Fruit fly (Drosophila melanogaster) whole organism, embryonic: ENCODE measurements around the gene CG7120.

Source experiments
- Awh ChIP-seq: fragments of 200-800 bp; sonication (Bioruptor generic); IDR thresholded peaks from 2 replicates; pipeline ENCODE4, ENCODE4 v1.3.6; 2022; ENCODE audit warnings: missing biosample characterization, missing genetic modification characterization
- CG11247 ChIP-seq: fragments of 200-800 bp; sonication (Bioruptor generic); IDR thresholded peaks from 2 replicates; pipeline ENCODE4 v1.3.6; 2022; ENCODE audit warnings: missing biosample characterization, missing genetic modification characterization
- CG11398 ChIP-seq: fragments of 200-800 bp; sonication (Bioruptor generic); optimal IDR thresholded peaks from 2 replicates; lab custom pipeline; 2016; ENCODE audit warnings: missing biosample characterization, missing genetic modification characterization
- CG11695 ChIP-seq: fragments of 200-800 bp; sonication (Bioruptor generic); IDR thresholded peaks from 3 replicates; pipeline ENCODE4 v1.3.6; 2022; ENCODE audit warnings: missing biosample characterization, missing genetic modification characterization
- CG12659 ChIP-seq: fragments of 200-800 bp; sonication (Bioruptor generic); optimal IDR thresholded peaks from 3 replicates; lab custom pipeline; 2017; ENCODE audit warnings: mild to moderate bottlenecking, missing biosample characterization, missing genetic modification reagents, missing genetic modification characterization
- CG14667 ChIP-seq: fragments of 200-800 bp; sonication (Bioruptor generic); IDR thresholded peaks from 2 replicates; pipeline ENCODE4 v1.3.6; 2022; ENCODE audit warnings: missing biosample characterization, missing genetic modification characterization
- CG1529 ChIP-seq: fragments of 200-800 bp; sonication (Bioruptor generic); optimal IDR thresholded peaks from 3 replicates; lab custom pipeline; 2018; ENCODE audit warnings: missing biosample characterization, missing genetic modification characterization
- CG17186 ChIP-seq: fragments of 200-800 bp; sonication (Bioruptor generic); optimal IDR thresholded peaks from 3 replicates; lab custom pipeline; 2017; ENCODE audit warnings: missing biosample characterization, missing genetic modification reagents, missing genetic modification characterization
- CG17385 ChIP-seq: fragments of 200-800 bp; sonication (Bioruptor generic); optimal IDR thresholded peaks from 3 replicates; lab custom pipeline; 2018; ENCODE audit warnings: missing biosample characterization, mild to moderate bottlenecking, missing genetic modification characterization
- CG17568 ChIP-seq: fragments of 200-800 bp; sonication (Bioruptor generic); optimal IDR thresholded peaks from 2 replicates; lab custom pipeline; 2018; ENCODE audit warnings: missing biosample characterization, mild to moderate bottlenecking, missing genetic modification characterization, moderate library complexity
- CG17829 ChIP-seq: fragments of 200-800 bp; optimal IDR thresholded peaks from 2 replicates; lab custom pipeline; 2019; ENCODE audit warnings: missing biosample characterization, mild to moderate bottlenecking, missing genetic modification characterization, moderate library complexity
- CG2199 ChIP-seq: fragments of 200-800 bp; sonication (Bioruptor generic); IDR thresholded peaks from 3 replicates; pipeline ENCODE4 v1.3.6; 2022; ENCODE audit warnings: missing biosample characterization, missing genetic modification characterization
- CG2678 ChIP-seq: fragments of 200-800 bp; sonication (Bioruptor generic); optimal IDR thresholded peaks from 3 replicates; lab custom pipeline; 2019; ENCODE audit warnings: missing biosample characterization, mild to moderate bottlenecking, missing genetic modification characterization, moderate library complexity
- CG2889 ChIP-seq: fragments of 200-800 bp; sonication (Bioruptor generic); IDR thresholded peaks from 3 replicates; pipeline ENCODE4 v1.3.6; 2022; ENCODE audit warnings: missing biosample characterization, missing genetic modification characterization
- CG3281 ChIP-seq: fragments of 200-800 bp; sonication (Bioruptor generic); optimal IDR thresholded peaks from 3 replicates; lab custom pipeline; 2017; ENCODE audit warnings: missing biosample characterization, mild to moderate bottlenecking, missing genetic modification characterization
- CG34422 ChIP-seq: fragments of 200-800 bp; sonication (Bioruptor generic); IDR thresholded peaks from 3 replicates; pipeline ENCODE4 v1.3.6; 2022; ENCODE audit warnings: missing biosample characterization, missing genetic modification characterization
- CG3995 ChIP-seq: fragments of 200-800 bp; sonication (Bioruptor generic); optimal IDR thresholded peaks from 3 replicates; lab custom pipeline; 2016; ENCODE audit warnings: missing biosample characterization, missing genetic modification characterization
- CG6765 ChIP-seq: fragments of 200-800 bp; sonication (Bioruptor generic); optimal IDR thresholded peaks from 3 replicates; lab custom pipeline; 2017; ENCODE audit warnings: missing biosample characterization, mild to moderate bottlenecking, missing genetic modification characterization
- CG6813 ChIP-seq: fragments of 200-800 bp; sonication (Bioruptor generic); optimal IDR thresholded peaks from 2 replicates; lab custom pipeline; 2017; ENCODE audit warnings: missing biosample characterization, missing genetic modification characterization, mild to moderate bottlenecking, moderate library complexity, missing genetic modification reagents
- CG7928 ChIP-seq: fragments of 200-800 bp; sonication (Bioruptor generic); optimal IDR thresholded peaks from 2 replicates; lab custom pipeline; 2017; ENCODE audit warnings: missing biosample characterization, mild to moderate bottlenecking, missing genetic modification characterization
- CG8924 ChIP-seq: fragments of 200-800 bp; optimal IDR thresholded peaks from 3 replicates; lab custom pipeline; 2019; ENCODE audit warnings: missing biosample characterization, mild to moderate bottlenecking, missing genetic modification characterization, moderate library complexity
- D ChIP-seq, 2 experiments: fragments of 200-800 bp in 1 of 2; fragments of >200 bp in 1 of 2; sonication (Bioruptor generic) in 1 of 2; optimal IDR thresholded peaks; 2 replicates in 1 of 2; 3 replicates in 1 of 2; lab custom pipeline; 2017; ENCODE audit warnings: mild to moderate bottlenecking in 1 of 2, missing biosample characterization in 1 of 2, missing genetic modification characterization in 1 of 2, missing genetic modification reagents in 1 of 2
- E2f2 ChIP-seq: fragments of 200-800 bp; sonication (Bioruptor generic); IDR thresholded peaks from 2 replicates; pipeline ENCODE4 v1.3.6; 2022; ENCODE audit warnings: missing biosample characterization, missing genetic modification characterization
- Fer2 ChIP-seq: fragments of 200-800 bp; sonication (Bioruptor generic); optimal IDR thresholded peaks from 2 replicates; lab custom pipeline; 2018; ENCODE audit warnings: missing biosample characterization, mild to moderate bottlenecking, missing genetic modification characterization, moderate library complexity
- Kr ChIP-seq: fragments of 200-800 bp; sonication (Bioruptor generic); optimal IDR thresholded peaks from 2 replicates; lab custom pipeline; 2017; ENCODE audit warnings: missing biosample characterization, mild to moderate bottlenecking, missing genetic modification characterization
- Max ChIP-seq: fragments of 200-800 bp; sonication (Bioruptor generic); optimal IDR thresholded peaks from 2 replicates; lab custom pipeline; 2016; ENCODE audit warnings: missing biosample characterization, mild to moderate bottlenecking, missing genetic modification characterization
- Opbp ChIP-seq: fragments of 200-800 bp; sonication (Bioruptor generic); IDR thresholded peaks from 3 replicates; pipeline ENCODE4 v1.3.6; 2022; ENCODE audit warnings: missing biosample characterization, missing genetic modification characterization; ENCODE audit not compliant: partially characterized antibody
- Ptx1 ChIP-seq: fragments of 200-800 bp; sonication (Bioruptor generic); IDR thresholded peaks from 2 replicates; pipeline ENCODE4 v1.3.6; 2022; ENCODE audit warnings: missing biosample characterization, missing genetic modification characterization
- Ravus ChIP-seq: fragments of 200-800 bp; sonication (Bioruptor generic); IDR thresholded peaks from 2 replicates; pipeline ENCODE4 v1.3.6; 2022; ENCODE audit warnings: missing biosample characterization, missing genetic modification characterization
- Sry-β ChIP-seq: fragments of 200-800 bp; sonication (Bioruptor generic); optimal IDR thresholded peaks from 2 replicates; lab custom pipeline; 2018; ENCODE audit warnings: missing biosample characterization, mild to moderate bottlenecking, missing genetic modification characterization, moderate library complexity
- Taf1 ChIP-seq: fragments of 200-800 bp; sonication (Bioruptor generic); IDR thresholded peaks from 2 replicates; pipeline ENCODE4 v1.3.6; 2022; ENCODE audit warnings: missing biosample characterization, missing genetic modification characterization
- YL-1 ChIP-seq: fragments of 200-800 bp; sonication (Bioruptor generic); optimal IDR thresholded peaks from 3 replicates; lab custom pipeline; 2017; ENCODE audit warnings: missing biosample characterization, mild to moderate bottlenecking, missing genetic modification characterization
- bbx ChIP-seq: fragments of 200-800 bp; sonication (Bioruptor generic); IDR thresholded peaks from 2 replicates; pipeline ENCODE4 v1.3.6; 2022; ENCODE audit warnings: missing biosample characterization, missing genetic modification characterization; ENCODE audit not compliant: partially characterized antibody
- bsh ChIP-seq, 2 experiments: fragments of 200-800 bp; sonication (Bioruptor generic); optimal IDR thresholded peaks; 2 replicates each; lab custom pipeline; 2017 to 2018; ENCODE audit warnings: mild to moderate bottlenecking in 2 of 2, missing biosample characterization in 2 of 2, missing genetic modification characterization in 2 of 2, moderate library complexity in 1 of 2
- caup ChIP-seq: fragments of 200-800 bp; sonication (Bioruptor generic); optimal IDR thresholded peaks from 3 replicates; lab custom pipeline; 2017; ENCODE audit warnings: missing biosample characterization, mild to moderate bottlenecking, missing genetic modification characterization, moderate library complexity; ENCODE audit not compliant: severe bottlenecking
- emc ChIP-seq: fragments of 200-800 bp; sonication (Bioruptor generic); optimal IDR thresholded peaks from 2 replicates; lab custom pipeline; 2016; ENCODE audit warnings: missing biosample characterization, missing genetic modification characterization
- fd96Cb ChIP-seq: fragments of 200-800 bp; sonication (Bioruptor generic); optimal IDR thresholded peaks from 2 replicates; lab custom pipeline; 2018; ENCODE audit warnings: missing biosample characterization, mild to moderate bottlenecking, missing genetic modification characterization, moderate library complexity
- h ChIP-seq: fragments of >200 bp; optimal IDR thresholded peaks from 2 replicates; lab custom pipeline; 2017
- hb ChIP-seq: fragments of 200-800 bp; sonication (Bioruptor generic); IDR thresholded peaks from 3 replicates; pipeline ENCODE4 v1.3.6; 2022; ENCODE audit warnings: missing biosample characterization, missing genetic modification characterization; ENCODE audit not compliant: partially characterized antibody
- lola ChIP-seq, 3 experiments: fragments of >200 bp in 2 of 3; fragments of 200-800 bp in 1 of 3; sonication (Bioruptor generic) in 1 of 3; optimal IDR thresholded peaks; 2 replicates each; lab custom pipeline; 2017 to 2019; ENCODE audit warnings: missing biosample characterization in 3 of 3, missing genetic modification characterization in 3 of 3, mild to moderate bottlenecking in 1 of 3, moderate library complexity in 1 of 3
- pros ChIP-seq: fragments of 200-800 bp; sonication (Bioruptor generic); optimal IDR thresholded peaks from 3 replicates; lab custom pipeline; 2019; ENCODE audit warnings: missing biosample characterization, mild to moderate bottlenecking, missing genetic modification characterization, moderate library complexity
- psq ChIP-seq: fragments of 200-800 bp; sonication (Bioruptor generic); optimal IDR thresholded peaks from 2 replicates; lab custom pipeline; 2017; ENCODE audit warnings: missing biosample characterization, missing genetic modification characterization
- shn ChIP-seq: fragments of 200-800 bp; sonication (Bioruptor generic); optimal IDR thresholded peaks from 3 replicates; lab custom pipeline; 2016; ENCODE audit warnings: missing biosample characterization, missing genetic modification characterization
- slou ChIP-seq: fragments of 200-800 bp; sonication (Bioruptor generic); optimal IDR thresholded peaks from 3 replicates; lab custom pipeline; 2016; ENCODE audit warnings: missing biosample characterization, missing genetic modification characterization
- so ChIP-seq: fragments of 200-800 bp; sonication (Bioruptor generic); IDR thresholded peaks from 3 replicates; pipeline ENCODE4 v1.3.6; 2022; ENCODE audit warnings: missing biosample characterization, missing genetic modification characterization
- unc-4 ChIP-seq: fragments of 200-800 bp; sonication (Bioruptor generic); IDR thresholded peaks from 2 replicates; pipeline ENCODE4 v1.3.6; 2022; ENCODE audit warnings: missing biosample characterization, missing genetic modification characterization; ENCODE audit not compliant: partially characterized antibody
- vfl ChIP-seq: fragments of 200-800 bp; sonication (Bioruptor generic); optimal IDR thresholded peaks from 2 replicates; lab custom pipeline; 2016; ENCODE audit warnings: missing biosample characterization, missing genetic modification characterization
- zen ChIP-seq: fragments of 200-800 bp; sonication (Bioruptor generic); optimal IDR thresholded peaks from 3 replicates; lab custom pipeline; 2018; ENCODE audit warnings: missing biosample characterization, mild to moderate bottlenecking, missing genetic modification characterization, moderate library complexity

The CG7120 gene

dm6 chr3L:8449800-8450690, 54.2 kb downstream of the CG7120 start, which contains the start of gene Gug (continued):
- TF ChIP-seq CG11695 (GFP tag; lab: Robert Waterston, UW) = no peak
- TF ChIP-seq caup = no peak
- peak; percentile 86 for TF ChIP-seq YL-1 (GFP tag; lab: Kevin White, UChicago)
- TF ChIP-seq so (GFP tag; lab: Robert Waterston, UW) = no peak
- TF ChIP-seq psq (GFP tag; lab: Kevin White, UChicago) = no peak
- TF ChIP-seq Sry-β = no peak
- no peak for TF ChIP-seq CG6765 (GFP tag; lab: Kevin White, UChicago)
- TF ChIP-seq pros (GFP tag; lab: Kevin White, UChicago) = peak; percentile 45
- TF ChIP-seq CG17829 (tag; lab: Kevin White, UChicago) = no peak
- TF ChIP-seq CG7928 (GFP tag; lab: Kevin White, UChicago) = no peak
- TF ChIP-seq CG11398 (GFP tag; lab: Kevin White, UChicago) = no peak
- TF ChIP-seq shn = no peak
- TF ChIP-seq vfl (GFP tag; lab: Kevin White, UChicago) = no peak
- no peak; the same call in 2 of the 3 replicates for TF ChIP-seq Opbp (GFP tag; lab: Robert Waterston, UW)
- no peak for TF ChIP-seq slou (GFP tag; lab: Kevin White, UChicago)
- no peak for TF ChIP-seq CG8924 (tag; lab: Kevin White, UChicago)
- no peak for TF ChIP-seq CG6813
- TF ChIP-seq Taf1 (GFP tag; lab: Robert Waterston, UW) = no peak
- no peak for TF ChIP-seq CG2678 (tag; lab: Kevin White, UChicago)
- TF ChIP-seq CG17568 = no peak
- TF ChIP-seq CG17385 (GFP tag; lab: Kevin White, UChicago) = peak; percentile 96
- no peak for TF ChIP-seq Fer2 (tag; lab: Kevin White, UChicago)
- TF ChIP-seq CG3281 (GFP tag; lab: Kevin White, UChicago) = no peak
- no peak for TF ChIP-seq emc (GFP tag; lab: Kevin White, UChicago)
- TF ChIP-seq CG17186 (GFP tag; lab: Kevin White, UChicago) = no peak
- TF ChIP-seq Kr = no peak
- TF ChIP-seq hb (GFP tag; lab: Robert Waterston, UW) = no peak
- no peak for TF ChIP-seq bbx (GFP tag; lab: Robert Waterston, UW)
- no peak for TF ChIP-seq CG11247 (GFP tag; lab: Robert Waterston, UW)
- peak in 1 of 2 experiments; percentile 99 for TF ChIP-seq bsh (GFP tag; optimal IDR thresholded peaks at IDR 0.05; lab: Kevin White, UChicago)
- no peak for TF ChIP-seq h (lab: Kevin White, UChicago)
- peak; percentile 76 for TF ChIP-seq D (optimal IDR thresholded peaks at IDR 0.05; lab: Kevin White, UChicago)
- TF ChIP-seq D (GFP tag; optimal IDR thresholded peaks at IDR 0.05; lab: Kevin White, UChicago) = no peak
- peak; percentile 89 for TF ChIP-seq CG12659 (GFP tag; lab: Kevin White, UChicago)
- TF ChIP-seq E2f2 = no peak
- TF ChIP-seq lola (GFP tag; optimal IDR thresholded peaks at IDR 0.05; lab: Kevin White, UChicago) = no peak
- TF ChIP-seq CG3995 (GFP tag; lab: Kevin White, UChicago) = no peak
- TF ChIP-seq CG34422 (GFP tag; lab: Robert Waterston, UW) = peak; percentile 57; the same call in 2 of the 3 replicates
- TF ChIP-seq Max (GFP tag; lab: Kevin White, UChicago) = no peak
- TF ChIP-seq Ravus (GFP tag; lab: Robert Waterston, UW) = no peak
- TF ChIP-seq CG2199 = 0 out of 3 replicates have a peak, but pooled peaks have one; percentile 19
- TF ChIP-seq fd96Cb (tag; lab: Kevin White, UChicago) = no peak
- TF ChIP-seq CG14667 (GFP tag; lab: Robert Waterston, UW) = no peak
- peak; percentile 14; the same call in 1 of the 2 replicates for TF ChIP-seq Awh (GFP tag; lab: Robert Waterston, UW)
- TF ChIP-seq CG2889 (GFP tag; lab: Robert Waterston, UW) = no peak
- peak; percentile 16 for TF ChIP-seq zen (tag; lab: Kevin White, UChicago)
- TF ChIP-seq CG1529 = no peak
- no peak for TF ChIP-seq unc-4 (GFP tag; lab: Robert Waterston, UW)
- TF ChIP-seq Ptx1 = no peak
